Worm (Caenorhabditis elegans): ENCODE measurements around the gene srh-40.

The srh-40 gene

ce11 chrIII:6608101-6608672 is 2.4 kb upstream of the srh-40 start, which contains the start of the genes mdh-2 and F20H11.4:
TSS of gene mdh-2 (minus strand) at chrIII:6608106.
TSS of gene F20H11.4 (plus strand) at chrIII:6608622.
- no peak for TF ChIP-seq unc-62 (GFP tag; optimal IDR thresholded peaks at IDR 0.05)

DNA sequence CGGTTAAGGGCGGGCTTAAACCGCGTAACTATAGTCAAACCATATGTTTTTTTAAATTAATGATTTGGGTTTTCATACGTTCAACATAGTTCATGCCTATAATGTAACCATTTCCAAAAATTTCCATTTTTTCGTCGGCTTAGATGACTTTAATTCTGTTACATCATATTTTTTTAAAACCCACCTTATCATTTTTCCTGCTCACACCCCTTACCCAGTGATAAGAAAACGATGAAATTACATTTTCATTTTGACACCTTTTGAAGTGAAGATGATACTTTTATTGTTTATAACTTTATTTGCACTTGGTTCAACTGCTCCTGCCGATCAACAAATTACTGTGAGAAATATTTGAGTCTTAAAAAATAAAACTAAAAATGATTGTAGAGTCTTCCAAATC is 1.7 kb downstream of the srh-40 start, which contains the start of gene ctsa-4.2:
TSS of gene ctsa-4.2 (plus strand) at position 247 of the 400 bp plus-strand sequence.
- TF ChIP-seq unc-62 (GFP tag; optimal IDR thresholded peaks at IDR 0.05): no peak

DNA sequence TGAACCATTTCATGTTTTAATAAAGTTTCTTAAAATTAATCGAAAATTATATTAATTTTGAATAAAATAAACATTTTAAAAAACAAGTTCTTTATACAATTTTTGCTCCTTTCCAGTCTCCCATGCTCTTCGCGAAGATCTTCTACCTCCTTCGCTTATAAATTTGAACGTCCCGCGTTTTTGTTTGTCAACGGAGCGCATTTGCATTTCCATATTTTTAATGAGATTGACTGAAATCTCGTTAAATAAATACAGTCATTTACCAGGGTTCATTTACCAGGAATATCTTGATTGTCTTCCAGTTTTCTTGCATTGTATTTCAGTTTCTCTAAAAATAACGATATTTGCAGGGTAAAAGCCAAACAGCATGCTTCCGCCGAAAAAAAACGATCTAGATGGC is 4.4 kb downstream of the srh-40 start, which contains the start of gene cmtr-2:
TSS of gene cmtr-2 (plus strand) at position 351 of the 400 bp plus-strand sequence.
- TF ChIP-seq unc-62 (GFP tag; optimal IDR thresholded peaks at IDR 0.05): no peak

DNA sequence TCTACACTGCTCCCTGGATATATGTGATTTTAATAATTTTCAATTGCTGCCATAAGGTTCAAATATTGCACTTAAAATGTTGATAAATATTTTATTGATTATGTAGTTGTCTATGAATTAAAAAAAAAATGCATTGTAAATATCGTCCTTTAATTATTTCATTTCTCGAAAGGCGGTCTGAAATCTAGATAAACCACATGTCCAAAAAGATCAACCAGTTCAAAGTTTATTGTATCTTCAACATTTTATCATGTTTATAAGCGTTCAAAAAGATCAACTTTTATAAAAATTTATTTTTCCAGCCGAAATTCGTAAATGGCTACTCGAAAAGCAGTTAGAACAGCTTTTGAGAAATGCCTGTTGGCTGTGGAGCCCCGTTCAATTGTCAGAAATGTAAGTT is 9.3 kb downstream of the srh-40 start, which contains the start of gene C13B9.2:
TSS of gene C13B9.2 (plus strand) at position 301 of the 400 bp plus-strand sequence.
- no peak for TF ChIP-seq unc-62 (GFP tag; optimal IDR thresholded peaks at IDR 0.05)

DNA sequence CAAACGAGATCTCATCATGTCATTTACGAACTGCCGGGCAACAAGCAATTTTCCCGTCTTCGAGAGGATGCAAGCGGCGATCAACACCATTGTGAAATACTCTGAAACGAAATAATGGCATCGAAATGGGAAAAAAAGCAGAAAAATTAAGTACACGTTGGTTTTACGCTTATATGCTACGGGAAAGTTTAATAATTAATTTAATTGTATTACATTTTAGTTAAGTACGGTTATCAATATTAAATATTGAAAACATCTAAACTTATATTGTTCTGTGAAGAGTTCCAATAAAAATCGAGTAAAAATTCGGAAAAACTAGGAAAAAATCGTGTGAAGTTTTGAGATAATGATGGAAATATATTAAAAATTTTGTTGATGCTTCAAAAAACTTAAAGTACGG is 14.2 kb downstream of the srh-40 start, which contains the start of gene copd-1:
TSS of gene copd-1 (minus strand) at position 101 of the 400 bp plus-strand sequence.
- TF ChIP-seq unc-62 (GFP tag; optimal IDR thresholded peaks at IDR 0.05): no peak

DNA sequence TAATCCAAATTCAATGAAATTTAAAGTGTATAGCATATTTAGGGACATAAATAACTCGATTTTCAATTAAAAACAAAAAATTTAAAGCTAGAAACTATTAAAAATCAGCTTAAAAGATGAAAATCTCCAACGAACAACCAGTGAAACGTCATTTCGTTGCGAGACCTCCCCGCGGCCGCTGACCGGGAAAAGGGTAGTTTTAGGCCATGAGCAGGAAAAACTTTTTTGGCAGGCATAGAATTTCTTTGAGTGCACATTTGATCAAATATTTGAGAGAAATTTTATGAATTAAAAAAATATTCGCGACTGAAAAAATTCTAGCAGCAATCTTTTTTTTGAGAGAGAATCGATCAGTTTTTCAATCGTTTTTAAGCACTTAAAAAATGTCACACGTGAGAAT is 14.7 kb downstream of the srh-40 start:
- no peak for TF ChIP-seq unc-62 (GFP tag; optimal IDR thresholded peaks at IDR 0.05)

DNA sequence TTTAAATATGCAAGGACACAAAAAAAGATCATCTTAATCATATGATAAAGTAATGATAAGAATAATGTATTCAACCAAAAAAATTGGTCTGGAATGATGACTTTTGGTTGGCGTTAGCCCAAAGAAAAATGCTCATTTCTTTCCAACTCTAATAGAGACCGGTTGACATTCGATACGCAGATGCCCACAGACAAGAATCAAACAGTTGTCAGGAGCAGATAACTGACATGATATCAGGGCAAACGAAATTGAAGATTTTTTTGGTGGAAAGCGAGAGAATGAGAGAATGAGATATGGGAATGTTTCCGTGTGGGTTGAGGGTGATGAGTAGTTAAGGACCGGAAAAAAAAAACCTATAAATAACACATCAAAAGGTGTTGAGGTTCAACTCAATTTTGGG is 28.4 kb downstream of the srh-40 start:
- no peak for TF ChIP-seq unc-62 (GFP tag; optimal IDR thresholded peaks at IDR 0.05)

DNA sequence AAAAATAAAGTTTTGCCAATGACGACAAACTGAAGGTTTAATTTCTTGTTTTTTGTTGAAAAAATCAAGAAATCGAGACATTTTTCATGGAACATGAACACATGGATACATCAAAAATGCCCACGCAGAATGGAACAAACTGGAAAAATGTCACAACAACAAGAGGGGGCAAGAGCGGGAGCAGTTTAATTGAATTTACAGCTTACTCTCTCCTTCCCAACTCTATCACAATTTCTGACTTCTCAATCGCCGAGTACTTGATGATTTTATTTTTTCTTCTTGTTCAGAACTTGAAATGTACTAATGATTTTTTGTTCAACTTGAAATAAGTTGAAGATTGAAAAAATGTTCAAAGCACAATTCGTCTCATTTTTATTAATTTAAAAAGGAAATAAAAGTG is 34.7 kb downstream of the srh-40 start:
- no peak for TF ChIP-seq unc-62 (GFP tag; optimal IDR thresholded peaks at IDR 0.05)

DNA sequence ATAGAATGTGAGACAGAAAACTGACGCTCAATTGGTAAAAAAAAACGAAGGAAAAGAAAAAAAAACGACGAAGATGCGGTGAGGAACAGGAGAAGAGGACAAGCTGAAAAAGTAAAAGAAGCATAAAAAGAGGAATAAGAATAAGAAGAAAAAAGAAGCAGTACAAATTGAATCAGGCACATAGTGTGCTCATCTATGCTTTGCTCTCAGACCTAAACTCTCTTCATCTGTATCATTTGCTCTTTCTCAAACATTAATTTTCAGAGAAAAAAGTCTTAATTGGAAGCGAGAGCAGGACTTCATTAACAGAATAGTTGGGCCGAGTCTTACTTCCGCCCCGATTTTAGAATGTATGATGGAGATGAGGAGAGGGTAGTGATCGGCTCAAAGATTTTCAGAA is 36.3 kb downstream of the srh-40 start:
- TF ChIP-seq unc-62 (GFP tag; optimal IDR thresholded peaks at IDR 0.05): no peak

- TF ChIP-seq unc-62 (GFP tag; optimal IDR thresholded peaks at IDR 0.05): no peak
Observed at ce11 chrIII:6647568-6647967, 36.9 kb downstream of the srh-40 start.

DNA sequence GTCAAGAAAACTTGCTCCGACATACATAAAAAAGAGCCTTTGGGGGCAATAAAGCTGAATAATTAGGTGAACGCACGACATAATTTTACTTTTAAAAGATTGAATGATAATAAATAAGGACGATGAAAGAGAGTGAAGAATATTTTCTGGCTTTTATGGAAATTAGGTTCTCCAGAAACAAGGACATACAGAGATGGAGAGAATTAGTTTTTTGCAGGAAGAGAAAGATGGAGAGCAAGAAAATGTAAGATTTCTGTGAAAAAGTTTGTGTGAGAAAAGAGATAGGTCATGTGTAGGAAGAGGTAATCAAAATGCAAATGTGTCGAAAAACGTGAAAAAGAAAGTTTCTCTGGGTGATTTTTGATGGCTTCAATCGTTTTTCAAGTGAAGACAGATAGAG is 41.4 kb downstream of the srh-40 start, which contains the start of gene pdfr-1:
TSS of gene pdfr-1 (minus strand) at position 101 of the 400 bp plus-strand sequence.
- TF ChIP-seq unc-62 (GFP tag; optimal IDR thresholded peaks at IDR 0.05): no peak

DNA sequence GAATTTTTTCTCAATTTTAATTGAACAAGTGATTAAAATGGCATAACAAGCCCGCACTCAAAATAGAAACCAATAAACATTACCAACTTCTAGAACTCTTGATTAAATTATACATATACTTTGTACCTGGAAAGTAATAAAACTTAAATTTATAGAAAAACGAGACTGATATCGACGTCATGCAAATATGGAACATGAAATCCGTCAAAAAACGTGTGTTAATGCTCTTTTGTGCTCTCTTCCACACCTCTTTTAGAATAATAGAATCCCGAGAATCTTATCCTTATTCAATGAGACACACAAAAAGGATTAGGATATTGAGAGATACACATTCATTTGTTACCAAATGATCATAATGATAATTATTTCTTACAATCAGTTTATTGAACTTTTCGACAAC is 43.3 kb downstream of the srh-40 start:
- no peak for TF ChIP-seq unc-62 (GFP tag; optimal IDR thresholded peaks at IDR 0.05)

DNA sequence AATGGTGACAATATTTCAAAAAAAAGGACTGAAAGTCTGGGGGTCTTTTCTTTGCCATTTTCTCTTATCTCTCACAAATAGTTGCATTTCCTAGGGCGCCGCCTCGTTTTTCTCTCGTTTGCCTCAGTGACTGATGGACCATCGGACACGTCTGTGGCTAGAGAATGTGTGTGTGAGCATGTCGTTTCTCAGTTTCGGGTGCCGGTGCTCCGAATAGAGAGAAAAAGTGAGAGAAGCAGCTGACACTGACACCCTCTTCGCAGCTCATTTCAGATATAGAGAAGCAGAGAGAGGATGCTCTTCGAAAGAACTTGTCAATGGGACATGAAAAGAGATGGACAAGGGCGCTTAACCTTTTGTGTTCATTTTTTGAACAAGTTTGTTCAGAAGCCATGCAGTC is 45.2 kb downstream of the srh-40 start:
- TF ChIP-seq unc-62 (GFP tag; optimal IDR thresholded peaks at IDR 0.05): no peak
